Worm (Caenorhabditis elegans): ENCODE measurements around the gene F22B8.3.

Gene F22B8.3

DNA sequence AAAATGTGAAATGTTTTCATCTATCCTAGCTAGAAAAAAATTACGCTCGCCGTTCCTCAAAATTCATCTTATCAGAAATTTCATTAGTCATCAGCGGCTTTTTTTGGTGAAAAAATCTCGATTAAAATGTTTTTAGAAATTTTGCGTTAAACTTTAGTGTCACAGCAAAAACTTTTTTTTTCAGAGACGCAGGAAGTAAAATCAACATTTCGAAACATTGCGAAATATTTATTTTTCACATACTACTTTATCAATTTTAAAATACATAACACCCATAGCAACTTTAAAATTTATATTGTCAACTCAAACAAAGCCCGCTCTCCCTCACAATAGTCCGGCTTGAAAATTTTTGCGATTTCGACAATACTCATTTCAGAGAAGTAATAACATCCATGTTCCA is 41.4 kb downstream of the F22B8.3 start:
- no peak for TF ChIP-seq fkh-8 (tag; optimal IDR thresholded peaks at IDR 0.05)
- peak; percentile 15 for TF ChIP-seq zip-4 (GFP tag; optimal IDR thresholded peaks at IDR 0.05)

DNA sequence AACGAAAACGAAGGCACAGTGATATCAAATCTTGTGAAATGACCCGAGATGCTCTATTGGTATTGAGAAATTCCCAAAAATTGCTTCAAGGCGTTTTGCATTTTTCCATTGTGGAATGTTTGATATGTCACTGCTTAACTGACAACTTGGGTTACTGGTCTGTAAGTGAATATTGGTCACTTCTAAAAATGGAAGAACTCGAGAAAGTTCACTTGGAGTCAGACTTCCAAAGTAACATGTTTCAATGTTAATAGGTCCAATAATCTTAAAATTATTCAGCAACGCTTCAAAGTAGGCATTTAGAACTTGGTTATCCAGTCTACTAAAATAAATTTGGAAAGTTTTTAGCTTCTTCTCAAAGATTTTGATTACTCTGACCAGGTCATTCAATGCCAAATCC is 41.9 kb downstream of the F22B8.3 start, which contains the start of gene fbxa-144:
TSS of gene fbxa-144 (minus strand) at position 101 of the 400 bp plus-strand sequence.
- TF ChIP-seq elt-2 (tag; optimal IDR thresholded peaks at IDR 0.05) (no peak), sptf-1 (tag; optimal IDR thresholded peaks at IDR 0.05) (no peak), fos-1 (tag; optimal IDR thresholded peaks at IDR 0.05) (no peak), fkh-10 (GFP tag; optimal IDR thresholded peaks at IDR 0.05) (no peak), hlh-4 (tag; optimal IDR thresholded peaks at IDR 0.05) (no peak), nhr-237 (tag; optimal IDR thresholded peaks at IDR 0.05) (no peak), tlp-1 (tag; optimal IDR thresholded peaks at IDR 0.05) (no peak), sup-37 (GFP tag; optimal IDR thresholded peaks at IDR 0.05) (no peak), ceh-88 (GFP tag; IDR thresholded peaks at IDR 0.05) (no peak), efl-3 (GFP tag; optimal IDR thresholded peaks at IDR 0.05) (no peak), ets-5 (GFP tag; IDR thresholded peaks at IDR 0.05) (no peak), hlh-17 (GFP tag; optimal IDR thresholded peaks at IDR 0.05; ENCODE audit: borderline replicate concordance) (no peak), hpl-2 (GFP tag; optimal IDR thresholded peaks at IDR 0.05) (no peak)

DNA sequence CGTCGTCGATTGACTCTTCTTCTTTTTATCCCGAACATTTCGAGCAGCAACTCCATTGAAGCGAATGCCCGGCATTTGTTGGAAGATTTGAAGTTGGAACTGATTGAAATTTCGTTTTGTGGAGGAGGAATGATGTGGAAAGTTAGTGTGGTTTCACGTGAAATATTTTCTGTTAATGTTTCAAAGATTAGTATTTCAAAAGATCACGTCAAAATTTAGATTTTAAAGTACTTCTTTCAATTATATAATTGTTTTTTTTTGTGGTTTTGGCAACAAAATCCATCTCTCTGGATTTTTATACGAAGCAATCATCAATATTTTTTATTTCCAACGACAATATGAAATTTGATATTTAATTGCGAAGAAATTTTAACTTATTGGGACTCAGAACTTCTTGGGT is 46.3 kb downstream of the F22B8.3 start, which contains the start of gene F44G3.7:
TSS of gene F44G3.7 (minus strand) at position 101 of the 400 bp plus-strand sequence.
- TF ChIP-seq ztf-4 (tag; optimal IDR thresholded peaks at IDR 0.05), result no peak
- TF ChIP-seq lsy-2 (tag; optimal IDR thresholded peaks at IDR 0.05), result no peak
- no peak for TF ChIP-seq mab-9 (GFP tag; IDR thresholded peaks at IDR 0.05)
- TF ChIP-seq ceh-63 (GFP tag; optimal IDR thresholded peaks at IDR 0.05), result no peak
- no peak for TF ChIP-seq pqm-1 (tag; optimal IDR thresholded peaks at IDR 0.05)
- no peak for TF ChIP-seq lin-15B (tag; optimal IDR thresholded peaks at IDR 0.05)
- TF ChIP-seq nhr-85 (tag), result no peak
- no peak for TF ChIP-seq nhr-71 (tag; optimal IDR thresholded peaks at IDR 0.05)
- no peak for TF ChIP-seq C16A3.4 (tag; optimal IDR thresholded peaks at IDR 0.05)
- TF ChIP-seq zag-1 (tag; optimal IDR thresholded peaks at IDR 0.05), result no peak
- no peak for TF ChIP-seq mdl-1 (tag; optimal IDR thresholded peaks at IDR 0.05)
- TF ChIP-seq egl-13 (tag; optimal IDR thresholded peaks at IDR 0.05), result no peak

DNA sequence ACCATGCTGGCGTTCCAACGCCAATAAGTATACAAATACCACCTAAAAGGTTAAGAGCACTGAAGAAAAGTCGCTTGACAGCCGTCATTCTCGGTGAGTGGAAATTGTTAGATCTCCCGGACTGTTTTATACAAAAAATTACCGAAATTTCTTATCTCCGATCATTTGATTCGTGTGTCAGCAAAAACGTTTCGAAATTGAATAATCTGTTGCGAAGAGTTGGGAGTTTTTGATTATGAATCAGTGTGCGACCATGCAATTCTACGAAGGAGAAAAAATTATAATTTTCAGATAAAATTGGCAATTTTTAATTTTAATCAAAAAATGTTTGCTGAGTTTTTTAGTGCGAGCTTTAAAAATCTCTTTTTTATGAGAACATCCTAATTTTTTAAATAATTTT is 48.7 kb downstream of the F22B8.3 start, which contains the start of gene clc-11:
TSS of gene clc-11 (minus strand) at position 101 of the 400 bp plus-strand sequence.
- TF ChIP-seq unc-130 (tag; optimal IDR thresholded peaks at IDR 0.05), result no peak
- no peak for TF ChIP-seq F16B12.6 (tag; optimal IDR thresholded peaks at IDR 0.05)
- TF ChIP-seq lin-13 (GFP tag; optimal IDR thresholded peaks at IDR 0.05), result no peak
- TF ChIP-seq elt-2 (tag; optimal IDR thresholded peaks at IDR 0.05), result peak; percentile 10
- no peak for TF ChIP-seq hpl-2 (GFP tag; optimal IDR thresholded peaks at IDR 0.05)
- TF ChIP-seq efl-1 (optimal IDR thresholded peaks at IDR 0.05), result no peak
- TF ChIP-seq efl-1 (GFP tag; optimal IDR thresholded peaks at IDR 0.05 in 1 of 2), result peak in 1 of 2 experiments; percentile 65
- no peak for TF ChIP-seq irx-1 (tag; optimal IDR thresholded peaks at IDR 0.05)
- no peak for TF ChIP-seq nhr-19 (GFP tag; conservative IDR thresholded peaks at IDR 0.05)
- no peak for TF ChIP-seq lsy-2 (tag; optimal IDR thresholded peaks at IDR 0.05)

DNA sequence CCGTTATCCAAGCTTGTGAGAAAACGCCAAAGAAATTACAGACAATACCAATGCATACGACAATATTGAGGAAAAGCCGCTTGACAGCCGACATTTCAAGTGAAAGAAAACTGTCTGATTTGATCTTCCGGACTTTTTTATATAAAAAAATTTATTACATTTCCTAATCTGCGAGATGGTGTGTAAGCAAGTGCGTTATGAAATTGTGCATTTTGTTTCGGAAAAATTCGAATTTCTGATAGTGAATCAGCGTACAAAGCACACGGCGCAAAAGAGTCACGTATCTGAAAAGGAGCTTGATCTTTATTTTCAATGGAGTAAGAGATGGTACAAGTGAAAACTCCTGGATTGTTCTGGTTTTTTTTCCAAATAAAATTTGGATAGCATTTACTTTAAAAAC is 50.3 kb downstream of the F22B8.3 start, which contains the start of gene clc-32:
TSS of gene clc-32 (minus strand) at position 101 of the 400 bp plus-strand sequence.
- TF ChIP-seq F16B12.6 (tag; optimal IDR thresholded peaks at IDR 0.05) (no peak), sptf-1 (tag; optimal IDR thresholded peaks at IDR 0.05) (no peak)

Measured in whole organism, L1 larva.